2 fruit fly cellular contexts compared by ENCODE assay signal in the genomic region with DNA sequence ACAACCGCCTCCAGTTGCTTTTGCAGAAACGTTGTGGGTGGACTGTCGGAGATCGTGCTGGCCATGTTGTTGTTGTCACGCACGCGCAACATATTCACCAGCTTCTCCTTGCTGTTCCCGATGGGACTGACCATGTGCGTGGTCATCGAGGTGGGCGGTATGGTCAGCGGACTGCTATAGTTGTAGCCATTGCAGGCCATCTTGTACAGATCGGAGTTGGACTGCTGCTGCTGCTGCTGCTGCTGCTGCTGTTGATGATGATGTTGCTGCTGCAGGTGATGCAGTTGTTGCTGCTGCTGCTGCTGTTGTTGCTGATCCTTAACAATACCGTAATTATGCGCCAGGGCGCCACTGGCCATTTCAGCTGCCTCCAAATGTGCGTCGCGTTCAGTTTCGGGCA.
TF ChIP-seq lines count a peak whose summit lies in the region.

No protein-coding gene starts in this region.

- TF ChIP-seq CTCF in whole organism, embryonic (GFP tag; optimal IDR thresholded peaks at IDR 0.05; lab: Kevin White, UChicago), result no peak

TF ChIP-seq in whole organism, embryonic, 481 proteins besides CTCF, POLR2A, EP300 and RAD21:
- no peak for TF ChIP-seq bab2 (GFP tag; optimal IDR thresholded peaks at IDR 0.05; lab: Kevin White, UChicago)
- TF ChIP-seq ssp (GFP tag; IDR thresholded peaks at IDR 0.05; lab: Robert Waterston, UW), result no peak
- peak in 1 of 2 experiments; percentile 52 for TF ChIP-seq Dfd (GFP tag; optimal IDR thresholded peaks at IDR 0.05; lab: Kevin White, UChicago)
- TF ChIP-seq H15 (GFP tag; IDR thresholded peaks at IDR 0.05; lab: Robert Waterston, UW), result 0 out of 3 replicates have a peak, but pooled peaks have one; percentile 12

TF ChIP-seq in whole organism, wandering third instar larva, 38 proteins besides CTCF, POLR2A, EP300 and RAD21:
- TF ChIP-seq Mio (GFP tag; optimal IDR thresholded peaks at IDR 0.05; lab: Kevin White, UChicago), result no peak
- peak; percentile 74 for TF ChIP-seq Dfd (GFP tag; optimal IDR thresholded peaks at IDR 0.05; lab: Kevin White, UChicago)
TF ChIP-seq in whole organism, wandering third instar larva: peak in this region for 1.
